Fruit fly (Drosophila melanogaster) whole organism: Measurements from ENCODE around the gene CG13047.

Source experiments
- CG8478 ChIP-seq: fragments of >200 bp; optimal IDR thresholded peaks from 2 replicates; lab custom pipeline; 2018; ENCODE audit warnings: inconsistent platforms
- Dll ChIP-seq: fragments of >200 bp; optimal IDR thresholded peaks from 2 replicates; lab custom pipeline; 2017
- EcR ChIP-seq, 2 experiments: fragments of >200 bp; optimal IDR thresholded peaks; 2 replicates each; lab custom pipeline; 2017; ENCODE audit warnings: missing biosample characterization in 2 of 2, missing genetic modification characterization in 2 of 2, missing genetic modification reagents in 2 of 2
- pan ChIP-seq: fragments of >200 bp; optimal IDR thresholded peaks from 2 replicates; lab custom pipeline; 2017
- psq ChIP-seq: fragments of >200 bp; optimal IDR thresholded peaks from 2 replicates; lab custom pipeline; 2017
- usp ChIP-seq: fragments of >200 bp; optimal IDR thresholded peaks from 2 replicates; lab custom pipeline; 2017; ENCODE audit warnings: missing biosample characterization, missing genetic modification characterization, mixed read lengths

dm6 chr3L:16259552-16259951 is 25.6 kb downstream of the CG13047 start, which contains the start of gene CG13053:
- TF ChIP-seq pan (no peak), usp (GFP tag; lab: Kevin White, UChicago) (no peak), CG8478 (lab: Kevin White, UChicago) (no peak), psq (no peak), EcR (GFP tag; optimal IDR thresholded peaks at IDR 0.05; lab: Kevin White, UChicago) (no peak), Dll (lab: Kevin White, UChicago) (no peak)
